Fruit fly (Drosophila melanogaster): Measurements from ENCODE around the gene CG11714.

DNA sequence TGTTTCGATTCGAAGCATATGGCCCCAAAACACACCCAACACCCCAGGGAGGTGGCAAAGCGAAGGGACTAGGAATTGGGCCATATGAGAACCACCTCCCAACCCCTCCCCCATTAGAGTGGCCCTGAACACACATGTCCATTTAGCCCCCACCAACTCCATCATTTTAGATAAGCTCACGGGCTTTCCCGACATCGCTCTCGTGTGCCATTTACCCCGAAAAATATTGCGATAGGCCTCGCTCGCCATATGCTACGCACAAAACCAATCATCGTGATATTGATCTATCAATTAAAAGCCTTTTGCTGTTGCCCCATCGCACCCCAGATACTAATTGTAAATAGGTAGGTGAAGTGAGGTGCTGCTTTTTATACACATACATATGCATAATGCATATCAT is 7.9 kb upstream of the CG11714 start:
- no peak for TF ChIP-seq stc (GFP tag; IDR thresholded peaks at IDR 0.05)
- peak; percentile 41 for TF ChIP-seq Hey (tag; optimal IDR thresholded peaks at IDR 0.05)
- no peak for TF ChIP-seq br (optimal IDR thresholded peaks at IDR 0.05)
- TF ChIP-seq E2f2 (GFP tag; IDR thresholded peaks at IDR 0.05) = no peak
- no peak for TF ChIP-seq CG6689 (GFP tag; IDR thresholded peaks at IDR 0.05)
- no peak for TF ChIP-seq gce (GFP tag; IDR thresholded peaks at IDR 0.05)
- TF ChIP-seq row (GFP tag; IDR thresholded peaks at IDR 0.05) = no peak
